Fruit fly (Drosophila melanogaster) S2 (cell line): ENCODE data around the gene CG31204.

Experiments
- CG8478 ChIP-seq: fragments of >200 bp; optimal IDR thresholded peaks from 2 replicates; lab custom pipeline; 2018
- CTCF ChIP-seq, 2 experiments: fragments of >200 bp; optimal IDR thresholded peaks; 2 replicates each; lab custom pipeline; 2018

- TF ChIP-seq CG8478 (lab: Kevin White, UChicago) (no peak), CTCF (optimal IDR thresholded peaks at IDR 0.05; lab: Kevin White, UChicago) (no peak)
Measured at dm6 chr3R:31369054-31369453, 24.3 kb downstream of the CG31204 start.
